Worm (Caenorhabditis elegans): Measurements from ENCODE around the gene cdc-48.2.

The cdc-48.2 gene

DNA sequence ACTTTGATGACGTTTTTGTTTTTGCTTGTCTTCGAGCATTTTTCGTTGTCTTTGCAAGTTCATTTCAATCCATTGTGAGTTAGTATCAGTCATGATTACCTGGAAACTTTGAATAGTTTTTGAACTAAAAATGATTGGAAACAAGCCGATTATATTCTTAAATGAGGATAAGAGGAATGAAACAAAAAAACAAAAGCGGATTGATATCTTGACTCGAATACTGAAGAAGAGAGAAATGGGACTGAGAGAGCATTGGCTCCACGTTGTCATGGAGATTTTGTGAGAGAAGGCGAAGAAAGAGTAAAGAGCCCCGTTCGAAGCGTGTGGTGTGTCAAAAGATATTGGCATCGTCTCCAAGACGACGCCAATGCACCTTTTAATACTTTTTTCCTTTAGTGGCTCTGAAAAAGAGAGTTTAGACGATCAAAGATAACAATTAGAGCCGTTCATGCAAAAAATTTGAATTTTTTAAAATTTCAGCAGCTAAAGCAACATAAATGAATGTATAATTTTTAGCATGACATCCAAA, 18.6 kb downstream of the cdc-48.2 start, which contains the start of the genes tub-1 and tmem-138:
tub-1 (minus strand) TSS at position 101 of the 529 bp plus-strand sequence.
tmem-138 (plus strand) TSS at position 479 of the 529 bp plus-strand sequence.
- TF ChIP-seq daf-8 (GFP tag; IDR thresholded peaks at IDR 0.05) = no peak
- TF ChIP-seq nhr-11 (tag; optimal IDR thresholded peaks at IDR 0.05) = no peak
- no peak for TF ChIP-seq ztf-11 (tag; optimal IDR thresholded peaks at IDR 0.05)
- no peak for TF ChIP-seq hmg-1.1 (GFP tag; IDR thresholded peaks at IDR 0.05)
- no peak for TF ChIP-seq mep-1 (tag; optimal IDR thresholded peaks at IDR 0.05)
- TF ChIP-seq saeg-2 (GFP tag; IDR thresholded peaks at IDR 0.05) = no peak
- no peak for TF ChIP-seq fkh-10 (GFP tag; optimal IDR thresholded peaks at IDR 0.05)
- no peak for TF ChIP-seq ceh-20 (GFP tag; IDR thresholded peaks at IDR 0.05)
- no peak for TF ChIP-seq ceh-44 (GFP tag; IDR thresholded peaks at IDR 0.05)
- TF ChIP-seq nhr-41 (GFP tag; IDR thresholded peaks at IDR 0.05) = no peak
- TF ChIP-seq aha-1 (tag) = no peak
- no peak for TF ChIP-seq nhr-237 (tag; optimal IDR thresholded peaks at IDR 0.05)
- no peak for TF ChIP-seq zip-11 (GFP tag; IDR thresholded peaks at IDR 0.05)
- no peak for TF ChIP-seq mdt-29 (GFP tag; IDR thresholded peaks at IDR 0.05)
- TF ChIP-seq nhr-48 (tag; optimal IDR thresholded peaks at IDR 0.05) = no peak
- TF ChIP-seq lin-13 (GFP tag; optimal IDR thresholded peaks at IDR 0.05) = no peak
- TF ChIP-seq madf-5 (GFP tag; IDR thresholded peaks at IDR 0.05) = no peak
- TF ChIP-seq arid-1 (GFP tag; conservative IDR thresholded peaks at IDR 0.05) = no peak
- TF ChIP-seq nhr-25 (tag; optimal IDR thresholded peaks at IDR 0.05; ENCODE audit: borderline replicate concordance, insufficient read depth) = no peak

ce11 chrII:8157991-8158390, 19.7 kb downstream of the cdc-48.2 start, which contains the start of gene pch-2:
TSS of gene pch-2 (plus strand) at chrII:8158349.
- peak; percentile 66 for TF ChIP-seq mes-2 (tag; optimal IDR thresholded peaks at IDR 0.05; ENCODE audit: poor library complexity, severe bottlenecking)
- peak; percentile 60 for TF ChIP-seq duxl-1 (tag; optimal IDR thresholded peaks at IDR 0.05; ENCODE audit: poor library complexity)
- no peak for TF ChIP-seq egl-27 (tag; optimal IDR thresholded peaks at IDR 0.05)
- TF ChIP-seq hlh-11 (tag; optimal IDR thresholded peaks at IDR 0.05) = peak; percentile 37
- peak in 1 of 2 experiments; percentile 91 for TF ChIP-seq lsy-2 (tag; optimal IDR thresholded peaks at IDR 0.05)
- no peak for TF ChIP-seq mdl-1 (tag; optimal IDR thresholded peaks at IDR 0.05)
- TF ChIP-seq T20F7.1 (GFP tag; optimal IDR thresholded peaks at IDR 0.05) = peak; percentile 72
- no peak for TF ChIP-seq zfp-3 (GFP tag; conservative IDR thresholded peaks at IDR 0.05)
- no peak for TF ChIP-seq snpc-1.2 (GFP tag; IDR thresholded peaks at IDR 0.05)
- no peak for TF ChIP-seq ctbp-1 (GFP tag; IDR thresholded peaks at IDR 0.05)
- TF ChIP-seq dve-1 (tag; optimal IDR thresholded peaks at IDR 0.05; ENCODE audit: insufficient read depth) = peak; percentile 71
- TF ChIP-seq mep-1 (tag; optimal IDR thresholded peaks at IDR 0.05) = no peak
- TF ChIP-seq ceh-28 (tag; optimal IDR thresholded peaks at IDR 0.05) = no peak
- peak; percentile 46 for TF ChIP-seq nhr-6 (tag; optimal IDR thresholded peaks at IDR 0.05)
- TF ChIP-seq unc-130 (GFP tag; optimal IDR thresholded peaks at IDR 0.05) = peak; percentile 1
- TF ChIP-seq nhr-11 (tag; optimal IDR thresholded peaks at IDR 0.05) = no peak
- TF ChIP-seq dpl-1 (GFP tag; optimal IDR thresholded peaks at IDR 0.05) = peak; percentile 89
- TF ChIP-seq nhr-28 (tag; optimal IDR thresholded peaks at IDR 0.05) = peak; percentile 20

DNA sequence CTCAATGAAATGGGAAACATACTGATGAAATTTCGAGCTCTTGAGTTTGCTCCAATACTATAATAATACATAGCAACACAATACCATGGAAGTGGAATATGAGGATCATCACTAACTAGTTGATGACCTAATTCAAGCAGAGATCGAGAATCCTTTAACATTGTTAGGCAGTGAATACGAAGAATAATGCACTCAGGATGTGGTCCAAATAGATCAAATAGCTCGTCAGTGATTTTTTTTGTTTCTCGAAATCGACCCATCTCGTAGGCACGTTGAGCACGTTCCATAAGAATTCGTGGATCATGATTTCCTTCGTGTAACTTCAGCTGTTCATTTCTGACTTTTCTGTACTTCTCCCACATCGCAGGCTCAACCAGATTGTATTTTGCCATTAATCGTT, 22.6 kb downstream of the cdc-48.2 start:
- TF ChIP-seq nhr-11 (tag; optimal IDR thresholded peaks at IDR 0.05) = no peak
- TF ChIP-seq unc-62 (GFP tag; optimal IDR thresholded peaks at IDR 0.05 in 1 of 2) = peak in 1 of 2 experiments; percentile 90
- no peak for TF ChIP-seq unc-62 (tag; optimal IDR thresholded peaks at IDR 0.05)
- peak; percentile 9 for TF ChIP-seq aha-1 (tag)
